Fruit fly (Drosophila melanogaster) S2 (cell line): ENCODE results near the gene CG2150.

Experiments
- CG8478 ChIP-seq: fragments of >200 bp; optimal IDR thresholded peaks from 2 replicates; lab custom pipeline; 2018
- CTCF ChIP-seq, 2 experiments: fragments of >200 bp; optimal IDR thresholded peaks; 2 replicates each; lab custom pipeline; 2018

Gene CG2150

dm6 chr3R:31739067-31739786 is 25.3 kb downstream of the CG2150 start:
- TF ChIP-seq CG8478 (lab: Kevin White, UChicago) = no peak
- TF ChIP-seq CTCF (optimal IDR thresholded peaks at IDR 0.05; lab: Kevin White, UChicago) = no peak

- TF ChIP-seq CTCF (optimal IDR thresholded peaks at IDR 0.05; lab: Kevin White, UChicago) (no peak), CG8478 (lab: Kevin White, UChicago) (no peak)
Measured at dm6 chr3R:31738060-31738619, 26.4 kb downstream of the CG2150 start, which contains the start of gene eEF1alpha2. eEF1alpha2 (plus strand) TSS chr3R:31738468.

dm6 chr3R:31736776-31737175 is 27.8 kb downstream of the CG2150 start, which contains the start of the genes CstF50 and CG11563:
CstF50 (minus strand) TSS chr3R:31736963.
CG11563 (plus strand) TSS chr3R:31737035.
- TF ChIP-seq CTCF (optimal IDR thresholded peaks at IDR 0.05; lab: Kevin White, UChicago) = no peak

- TF ChIP-seq CTCF (optimal IDR thresholded peaks at IDR 0.05; lab: Kevin White, UChicago) (no peak), CG8478 (lab: Kevin White, UChicago) (no peak)
Measured at dm6 chr3R:31727773-31728172, 36.8 kb downstream of the CG2150 start.

- TF ChIP-seq CG8478 (lab: Kevin White, UChicago) = no peak
Measured at dm6 chr3R:31726286-31726685, 38.3 kb downstream of the CG2150 start.

dm6 chr3R:31725486-31726227 is 38.9 kb downstream of the CG2150 start:
- TF ChIP-seq CG8478 (lab: Kevin White, UChicago) (no peak), CTCF (optimal IDR thresholded peaks at IDR 0.05; lab: Kevin White, UChicago) (no peak)

- TF ChIP-seq CTCF (optimal IDR thresholded peaks at IDR 0.05; lab: Kevin White, UChicago) = no peak
Measured at dm6 chr3R:31724580-31725320, 39.8 kb downstream of the CG2150 start.

dm6 chr3R:31724136-31724535 is 40.4 kb downstream of the CG2150 start:
- no peak for TF ChIP-seq CG8478 (lab: Kevin White, UChicago)
- TF ChIP-seq CTCF (optimal IDR thresholded peaks at IDR 0.05; lab: Kevin White, UChicago) = no peak

dm6 chr3R:31723206-31723933 is 41.2 kb downstream of the CG2150 start:
- TF ChIP-seq CTCF (optimal IDR thresholded peaks at IDR 0.05; lab: Kevin White, UChicago) (no peak), CG8478 (lab: Kevin White, UChicago) (no peak)

- TF ChIP-seq CG8478 (lab: Kevin White, UChicago) (no peak), CTCF (optimal IDR thresholded peaks at IDR 0.05; lab: Kevin White, UChicago) (no peak)
Measured at dm6 chr3R:31721958-31722357, 42.6 kb downstream of the CG2150 start.

dm6 chr3R:31721466-31721865 is 43.1 kb downstream of the CG2150 start:
- TF ChIP-seq CG8478 (lab: Kevin White, UChicago) (no peak), CTCF (optimal IDR thresholded peaks at IDR 0.05; lab: Kevin White, UChicago) (no peak)

dm6 chr3R:31720112-31720511 is 44.5 kb downstream of the CG2150 start:
- TF ChIP-seq CTCF (optimal IDR thresholded peaks at IDR 0.05; lab: Kevin White, UChicago) = no peak

dm6 chr3R:31719497-31719896 is 45.1 kb downstream of the CG2150 start:
- TF ChIP-seq CG8478 (lab: Kevin White, UChicago) (no peak), CTCF (optimal IDR thresholded peaks at IDR 0.05; lab: Kevin White, UChicago) (no peak)

dm6 chr3R:31718967-31719366 is 45.6 kb downstream of the CG2150 start:
- TF ChIP-seq CTCF (optimal IDR thresholded peaks at IDR 0.05; lab: Kevin White, UChicago) (no peak), CG8478 (lab: Kevin White, UChicago) (no peak)
